Fruit fly (Drosophila melanogaster): ENCODE data around the gene Non2.
A peak's percentile ranks its signal among the peaks of the same experiment; 100 is the strongest.

Non2 gene

dm6 chr3L:2805956-2806527 lies 39.2 kb downstream of the Non2 start (continued):
- TF ChIP-seq hbn (GFP tag; IDR thresholded peaks at IDR 0.05; ENCODE audit: partially characterized antibody) (no peak), CG10462 (GFP tag; optimal IDR thresholded peaks at IDR 0.05) (no peak), CG3065 (GFP tag; optimal IDR thresholded peaks at IDR 0.05) (no peak), Stat92E (GFP tag; optimal IDR thresholded peaks at IDR 0.05) (no peak), CG2875 (GFP tag; optimal IDR thresholded peaks at IDR 0.05) (peak; percentile 46), CG14050 (GFP tag; IDR thresholded peaks at IDR 0.05) (peak; percentile 51; the same call in 1 of the 3 replicates), crol (GFP tag; IDR thresholded peaks at IDR 0.05) (peak; percentile 43; the same call in 1 of the 2 replicates), Sox102F (GFP tag; optimal IDR thresholded peaks at IDR 0.05) (peak; percentile 58), CG6765 (GFP tag; optimal IDR thresholded peaks at IDR 0.05) (peak; percentile 47), CG17829 (tag; optimal IDR thresholded peaks at IDR 0.05) (peak; percentile 85), MTF-1 (GFP tag; optimal IDR thresholded peaks at IDR 0.05; ENCODE audit: borderline replicate concordance) (peak; percentile 61), tio (GFP tag; optimal IDR thresholded peaks at IDR 0.05) (peak; percentile 19), vnd (GFP tag; IDR thresholded peaks at IDR 0.05; ENCODE audit: partially characterized antibody) (no peak), ap (GFP tag; IDR thresholded peaks at IDR 0.05) (peak; percentile 30; the same call in 1 of the 2 replicates), cg (GFP tag; optimal IDR thresholded peaks at IDR 0.05) (no peak), tx (GFP tag; optimal IDR thresholded peaks at IDR 0.05) (no peak), odd (GFP tag; optimal IDR thresholded peaks at IDR 0.05) (no peak), CG8281 (tag; optimal IDR thresholded peaks at IDR 0.05) (no peak), ara (GFP tag; IDR thresholded peaks at IDR 0.05) (peak; percentile 93), lov (optimal IDR thresholded peaks at IDR 0.05) (no peak), lov (GFP tag; IDR thresholded peaks at IDR 0.05) (peak; percentile 90), CG8765 (GFP tag; IDR thresholded peaks at IDR 0.05) (peak; percentile 68; the same call in 1 of the 2 replicates), kah (GFP tag; optimal IDR thresholded peaks at IDR 0.05) (no peak), so (GFP tag; IDR thresholded peaks at IDR 0.05) (peak; percentile 40; the same call in 1 of the 3 replicates), CG7786 (GFP tag; optimal IDR thresholded peaks at IDR 0.05) (no peak), CG17328 (GFP tag; IDR thresholded peaks at IDR 0.05) (peak; percentile 76), sens (GFP tag) (peak; percentile 97), sug (tag; optimal IDR thresholded peaks at IDR 0.05) (no peak), Dek (tag; optimal IDR thresholded peaks at IDR 0.05) (peak; percentile 22), Deaf1 (tag; optimal IDR thresholded peaks at IDR 0.05) (peak; percentile 23), zen2 (GFP tag; IDR thresholded peaks at IDR 0.05; ENCODE audit: partially characterized antibody) (no peak), CG32772 (GFP tag; IDR thresholded peaks at IDR 0.05) (peak; percentile 87), CG2116 (GFP tag; optimal IDR thresholded peaks at IDR 0.05) (no peak), CG31224 (GFP tag; IDR thresholded peaks at IDR 0.05) (peak; percentile 86), CG4424 (GFP tag; optimal IDR thresholded peaks at IDR 0.05) (peak; percentile 77), ac (GFP tag; optimal IDR thresholded peaks at IDR 0.05) (no peak), CG14667 (GFP tag; IDR thresholded peaks at IDR 0.05) (peak; percentile 87), CG10274 (GFP tag; optimal IDR thresholded peaks at IDR 0.05) (peak; percentile 17), Ets65A (GFP tag) (peak; percentile 93), CG18011 (GFP tag; optimal IDR thresholded peaks at IDR 0.05) (no peak), grau (tag; optimal IDR thresholded peaks at IDR 0.05) (peak; percentile 9), Mrtf (GFP tag; IDR thresholded peaks at IDR 0.05) (peak; percentile 79), E2f2 (GFP tag; IDR thresholded peaks at IDR 0.05) (peak; percentile 41; the same call in 1 of the 2 replicates), az2 (GFP tag; optimal IDR thresholded peaks at IDR 0.05) (peak; percentile 39), CG12299 (tag; optimal IDR thresholded peaks at IDR 0.05) (no peak), CG7372 (GFP tag; IDR thresholded peaks at IDR 0.05) (peak; percentile 83), CG1647 (GFP tag; optimal IDR thresholded peaks at IDR 0.05) (peak; percentile 28), en (GFP tag; optimal IDR thresholded peaks at IDR 0.05) (no peak), Hmr (GFP tag; optimal IDR thresholded peaks at IDR 0.05) (peak; percentile 52), CG7357 (GFP tag; IDR thresholded peaks at IDR 0.05) (peak; percentile 72), danr (GFP tag; IDR thresholded peaks at IDR 0.05) (peak; percentile 67)

Data from whole organism, embryonic.